Fruit fly (Drosophila melanogaster) whole organism: Measurements from ENCODE around the gene mex1.

ENCODE experiments used
- CG8478 ChIP-seq: fragments of >200 bp; optimal IDR thresholded peaks from 2 replicates; lab custom pipeline; 2018; ENCODE audit warnings: inconsistent platforms
- EcR ChIP-seq, 2 experiments: fragments of >200 bp; optimal IDR thresholded peaks; 2 replicates each; lab custom pipeline; 2017; ENCODE audit warnings: missing biosample characterization in 2 of 2, missing genetic modification characterization in 2 of 2, missing genetic modification reagents in 2 of 2
- psq ChIP-seq: fragments of >200 bp; optimal IDR thresholded peaks from 2 replicates; lab custom pipeline; 2017

DNA sequence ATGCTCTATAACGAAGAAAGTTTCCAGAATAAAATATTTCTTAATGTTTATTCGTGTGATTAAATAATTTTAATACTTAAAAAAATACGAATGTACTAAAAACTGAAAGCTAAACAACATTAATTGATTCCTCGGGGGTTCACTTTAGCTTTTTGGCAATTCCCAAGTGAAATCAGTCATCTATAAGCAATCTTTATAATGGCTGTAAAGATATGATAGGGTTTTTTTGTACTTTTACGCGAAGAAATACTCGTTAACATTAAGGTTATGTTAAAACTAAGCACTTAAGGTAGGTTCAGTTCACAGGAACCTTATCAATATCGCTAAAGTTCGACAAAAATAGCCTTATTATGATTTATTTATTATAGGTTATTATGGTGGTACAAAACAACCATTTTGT lies 528 bp upstream of the mex1 start:
- no peak for TF ChIP-seq CG8478 (lab: Kevin White, UChicago)
- TF ChIP-seq psq (lab: Kevin White, UChicago): no peak
- TF ChIP-seq EcR (GFP tag; optimal IDR thresholded peaks at IDR 0.05; lab: Kevin White, UChicago): no peak
